ENCODE assay signal across 5 worm cellular contexts in the genomic region with DNA sequence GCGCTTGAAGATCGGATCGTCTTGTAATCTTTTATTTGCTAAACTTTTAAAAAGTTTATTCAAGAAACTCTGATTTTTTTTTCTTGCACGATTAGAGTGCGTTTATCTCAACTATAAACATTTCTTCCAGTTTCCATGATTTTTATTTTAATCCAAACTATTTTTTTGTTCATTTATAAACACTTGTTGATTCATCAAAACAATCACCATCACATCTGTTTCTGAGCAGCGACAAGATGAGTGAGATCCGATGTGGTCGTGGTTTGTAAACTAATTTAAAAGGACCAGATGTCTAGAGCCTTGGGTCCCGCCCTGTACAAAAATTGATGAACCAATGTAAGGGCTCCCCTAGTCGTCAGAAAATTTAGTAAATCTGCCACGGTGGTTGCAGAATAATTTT.
TF ChIP-seq lines count a peak whose summit lies in the region.

No protein-coding gene starts in this region.

TF ChIP-seq in whole organism, L1 larva, 84 proteins besides CTCF, POLR2A, EP300 and RAD21:
- TF ChIP-seq nhr-237 (tag; optimal IDR thresholded peaks at IDR 0.05; lab: Kevin White, UChicago) (no peak), grh-1 (GFP tag; IDR thresholded peaks at IDR 0.05; lab: Robert Waterston, UW) (no peak), unc-62 (GFP tag; optimal IDR thresholded peaks at IDR 0.05; lab: Kevin White, UChicago) (no peak), mep-1 (tag; optimal IDR thresholded peaks at IDR 0.05; lab: Kevin White, UChicago) (no peak), aly-2 (tag; optimal IDR thresholded peaks at IDR 0.05; lab: Kevin White, UChicago) (no peak), fkh-4 (tag; optimal IDR thresholded peaks at IDR 0.05; lab: Kevin White, UChicago; ENCODE audit: borderline replicate concordance) (peak; percentile 73), lsy-2 (tag; optimal IDR thresholded peaks at IDR 0.05; lab: Kevin White, UChicago) (no peak), snu-23 (GFP tag; optimal IDR thresholded peaks at IDR 0.05; lab: Kevin White, UChicago) (no peak), dsc-1 (tag; optimal IDR thresholded peaks at IDR 0.05; lab: Kevin White, UChicago) (peak; percentile 95), nhr-47 (tag; optimal IDR thresholded peaks at IDR 0.05; lab: Kevin White, UChicago) (no peak), Y116A8C.19 (tag; optimal IDR thresholded peaks at IDR 0.05; lab: Kevin White, UChicago; ENCODE audit: borderline replicate concordance) (no peak), C34B4.2 (tag; optimal IDR thresholded peaks at IDR 0.05; lab: Kevin White, UChicago) (no peak), skn-1 (tag; optimal IDR thresholded peaks at IDR 0.05; lab: Kevin White, UChicago) (no peak)

TF ChIP-seq in whole organism, L2 larva, 48 proteins besides CTCF, POLR2A, EP300 and RAD21:
- TF ChIP-seq R02D3.7 (tag; optimal IDR thresholded peaks at IDR 0.05; lab: Kevin White, UChicago) (no peak), ceh-16 (tag; optimal IDR thresholded peaks at IDR 0.05; lab: Kevin White, UChicago) (no peak), unc-55 (GFP tag; optimal IDR thresholded peaks at IDR 0.05; lab: Kevin White, UChicago) (peak; percentile 3)

TF ChIP-seq in whole organism, L4 larva, 104 proteins besides CTCF, POLR2A, EP300 and RAD21:
- TF ChIP-seq zag-1 (tag; optimal IDR thresholded peaks at IDR 0.05; lab: Kevin White, UChicago) (no peak), fos-1 (tag; optimal IDR thresholded peaks at IDR 0.05; lab: Kevin White, UChicago) (no peak), nhr-10 (tag; optimal IDR thresholded peaks at IDR 0.05; lab: Kevin White, UChicago) (no peak), ZK546.5 (tag; optimal IDR thresholded peaks at IDR 0.05; lab: Kevin White, UChicago) (no peak), aha-1 (tag; lab: Kevin White, UChicago) (peak; percentile 95), Y105C5A.15 (GFP tag; IDR thresholded peaks at IDR 0.05; lab: Robert Waterston, UW) (no peak)

TF ChIP-seq in whole organism, late embryonic, 69 proteins besides CTCF, POLR2A, EP300 and RAD21:
- peak; percentile 7 for TF ChIP-seq hlh-8 (tag; optimal IDR thresholded peaks at IDR 0.05; lab: Kevin White, UChicago)
- no peak for TF ChIP-seq hlh-30 (tag; optimal IDR thresholded peaks at IDR 0.05; lab: Kevin White, UChicago; ENCODE audit: insufficient read depth)
- TF ChIP-seq unc-86 (tag; optimal IDR thresholded peaks at IDR 0.05; lab: Kevin White, UChicago): no peak

TF ChIP-seq in whole organism, young adult, 124 proteins besides CTCF, POLR2A, EP300 and RAD21:
- TF ChIP-seq rpc-1 (optimal IDR thresholded peaks at IDR 0.05; lab: Kevin White, UChicago): no peak
- TF ChIP-seq rpc-1 (tag; optimal IDR thresholded peaks at IDR 0.05; lab: Kevin White, UChicago): peak; percentile 20
- TF ChIP-seq F33H1.4 (GFP tag; IDR thresholded peaks at IDR 0.05; lab: Robert Waterston, UW): no peak
